Worm (Caenorhabditis elegans) whole organism, early embryonic: Measurements from ENCODE around the gene fbxc-52.

Experiments
- F13C5.2 ChIP-seq: sonication (generic microtip); optimal IDR thresholded peaks from 2 replicates; lab custom pipeline; 2017; ENCODE audit warnings: mild to moderate bottlenecking, missing genetic modification characterization, inconsistent platforms, missing compliant biosample characterization
- aly-1 ChIP-seq: sonication (generic microtip); optimal IDR thresholded peaks from 2 replicates; lab custom pipeline; 2016; ENCODE audit warnings: missing genetic modification characterization, missing compliant biosample characterization
- ama-1 ChIP-seq: fragments of 150-350 bp; optimal IDR thresholded peaks from 2 replicates; lab custom pipeline; 2014
- ets-7 ChIP-seq: sonication (generic microtip); optimal IDR thresholded peaks from 2 replicates; lab custom pipeline; 2016; ENCODE audit warnings: missing genotype, missing genetic modification characterization, missing compliant biosample characterization
- hnd-1 ChIP-seq: sonication (generic microtip); optimal IDR thresholded peaks from 2 replicates; lab custom pipeline; 2016; ENCODE audit warnings: missing genetic modification characterization, missing compliant biosample characterization
- tra-4 ChIP-seq: sonication (generic microtip); optimal IDR thresholded peaks from 2 replicates; lab custom pipeline; 2017; ENCODE audit warnings: missing genetic modification characterization, missing compliant biosample characterization

DNA sequence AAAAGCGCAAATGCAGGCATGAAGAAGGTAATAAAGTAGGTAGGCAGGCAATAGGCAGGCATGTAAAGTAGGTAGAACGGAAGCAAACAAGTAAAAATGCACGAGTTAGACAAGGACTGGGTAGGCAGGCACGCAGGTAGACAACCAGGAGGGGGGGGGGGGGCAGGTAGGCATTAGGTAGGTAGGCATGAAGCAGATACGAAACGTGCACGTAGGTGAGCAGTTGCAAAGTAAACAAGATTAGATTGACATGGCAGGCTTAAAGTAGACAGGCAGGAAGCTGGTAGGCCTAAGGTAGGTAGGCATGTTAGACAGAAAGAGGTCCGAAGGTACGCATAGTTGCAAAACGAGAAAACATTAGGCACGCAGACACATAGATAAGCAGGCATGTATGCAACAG lies 38.1 kb upstream of the fbxc-52 start:
- TF ChIP-seq ama-1 (lab: Kevin White, UChicago) (no peak), tra-4 (no peak), hnd-1 (tag; lab: Kevin White, UChicago) (no peak), ets-7 (tag; lab: Kevin White, UChicago) (no peak), F13C5.2 (tag; lab: Kevin White, UChicago) (no peak), aly-1 (tag; lab: Kevin White, UChicago) (no peak)
